Fruit fly (Drosophila melanogaster) whole organism, embryonic: ENCODE results near the gene Myo95E.

Source experiments
- CG10267 ChIP-seq: fragments of 200-800 bp; sonication (Bioruptor generic); optimal IDR thresholded peaks from 2 replicates; lab custom pipeline; 2018; ENCODE audit warnings: missing biosample characterization, mild to moderate bottlenecking, missing genetic modification characterization, moderate library complexity
- CG10979 ChIP-seq: fragments of 200-800 bp; sonication (Bioruptor generic); optimal IDR thresholded peaks from 2 replicates; lab custom pipeline; 2018; ENCODE audit warnings: missing biosample characterization, mild to moderate bottlenecking, missing genetic modification characterization, moderate library complexity
- CG11695 ChIP-seq: fragments of 200-800 bp; sonication (Bioruptor generic); IDR thresholded peaks from 3 replicates; pipeline ENCODE4 v1.3.6; 2022; ENCODE audit warnings: missing biosample characterization, missing genetic modification characterization
- CG11723 ChIP-seq: fragments of 200-800 bp; sonication (Bioruptor generic); optimal IDR thresholded peaks from 2 replicates; lab custom pipeline; 2017; ENCODE audit warnings: missing biosample characterization, mild to moderate bottlenecking, missing genetic modification characterization
- CG12071 ChIP-seq: fragments of 200-800 bp; sonication (Bioruptor generic); optimal IDR thresholded peaks from 3 replicates; lab custom pipeline; 2018; ENCODE audit warnings: missing biosample characterization, mild to moderate bottlenecking, missing genetic modification characterization
- CG12104 ChIP-seq: fragments of 200-800 bp; sonication (Bioruptor generic); optimal IDR thresholded peaks from 3 replicates; lab custom pipeline; 2016; ENCODE audit warnings: missing biosample characterization, missing genetic modification characterization
- CG12391 ChIP-seq: fragments of 200-800 bp; sonication (Bioruptor generic); optimal IDR thresholded peaks from 3 replicates; lab custom pipeline; 2018; ENCODE audit warnings: missing biosample characterization, mild to moderate bottlenecking, missing genetic modification characterization, moderate library complexity
- CG13424 ChIP-seq: fragments of 200-800 bp; sonication (Bioruptor generic); optimal IDR thresholded peaks from 2 replicates; lab custom pipeline; 2019; ENCODE audit warnings: missing biosample characterization, mild to moderate bottlenecking, missing genetic modification characterization, moderate library complexity
- CG14710 ChIP-seq: fragments of 200-800 bp; sonication (Bioruptor generic); optimal IDR thresholded peaks from 3 replicates; lab custom pipeline; 2019; ENCODE audit warnings: missing biosample characterization, mild to moderate bottlenecking, missing genetic modification characterization, moderate library complexity
- CG1602 ChIP-seq: fragments of 200-800 bp; sonication (Bioruptor generic); optimal IDR thresholded peaks from 3 replicates; lab custom pipeline; 2016; ENCODE audit warnings: missing biosample characterization, missing genetic modification characterization
- CG16863 ChIP-seq: fragments of 200-800 bp; sonication (Bioruptor generic); optimal IDR thresholded peaks from 3 replicates; lab custom pipeline; 2016; ENCODE audit warnings: missing biosample characterization, missing genetic modification characterization
- CG17385 ChIP-seq: fragments of 200-800 bp; sonication (Bioruptor generic); optimal IDR thresholded peaks from 3 replicates; lab custom pipeline; 2018; ENCODE audit warnings: missing biosample characterization, mild to moderate bottlenecking, missing genetic modification characterization
- CG18262 ChIP-seq: fragments of 200-800 bp; optimal IDR thresholded peaks from 3 replicates; lab custom pipeline; 2019; ENCODE audit warnings: missing biosample characterization, mild to moderate bottlenecking, missing genetic modification characterization, moderate library complexity
- CG3163 ChIP-seq: fragments of 200-800 bp; sonication (Bioruptor generic); optimal IDR thresholded peaks from 3 replicates; lab custom pipeline; 2016; ENCODE audit warnings: missing biosample characterization, missing genetic modification characterization
- CG4707 ChIP-seq: fragments of 200-800 bp; sonication (Bioruptor generic); optimal IDR thresholded peaks from 2 replicates; lab custom pipeline; 2018; ENCODE audit warnings: missing biosample characterization, mild to moderate bottlenecking, missing genetic modification characterization, moderate library complexity
- CG6689 ChIP-seq: fragments of 200-800 bp; sonication (Bioruptor generic); IDR thresholded peaks from 2 replicates; pipeline ENCODE4 v1.3.6; 2022; ENCODE audit warnings: missing biosample characterization, missing genetic modification characterization
- CG7357 ChIP-seq: fragments of 200-800 bp; sonication (Bioruptor generic); IDR thresholded peaks from 3 replicates; pipeline ENCODE4 v1.3.6; 2022; ENCODE audit warnings: missing biosample characterization, missing genetic modification characterization
- CG7556 ChIP-seq: fragments of 200-800 bp; sonication (Bioruptor generic); optimal IDR thresholded peaks from 2 replicates; lab custom pipeline; 2017; ENCODE audit warnings: missing biosample characterization, mild to moderate bottlenecking, missing genetic modification characterization
- CG7786 ChIP-seq: fragments of 200-800 bp; sonication (Bioruptor generic); optimal IDR thresholded peaks from 2 replicates; lab custom pipeline; 2016; ENCODE audit warnings: missing biosample characterization, missing genetic modification characterization
- CG7839 ChIP-seq: fragments of 200-800 bp; sonication (Bioruptor generic); optimal IDR thresholded peaks from 3 replicates; lab custom pipeline; 2018; ENCODE audit warnings: missing biosample characterization, mild to moderate bottlenecking, missing genetic modification characterization, moderate library complexity
- CG8290 ChIP-seq, 3 experiments: fragments of 200-800 bp; sonication (Bioruptor generic); optimal IDR thresholded peaks; 2 replicates each; lab custom pipeline; 2016 to 2019; ENCODE audit warnings: missing biosample characterization in 3 of 3, missing genetic modification characterization in 3 of 3, mild to moderate bottlenecking in 2 of 3, moderate library complexity in 1 of 3
- CG9817 ChIP-seq: fragments of 200-800 bp; sonication (Bioruptor generic); optimal IDR thresholded peaks from 2 replicates; lab custom pipeline; 2018; ENCODE audit warnings: missing biosample characterization, mild to moderate bottlenecking, missing genetic modification characterization, moderate library complexity
- Camta ChIP-seq: fragments of 200-800 bp; sonication (Bioruptor generic); optimal IDR thresholded peaks from 2 replicates; lab custom pipeline; 2016; ENCODE audit warnings: missing biosample characterization, missing genetic modification characterization
- E2f1 ChIP-seq: fragments of 200-800 bp; sonication (Bioruptor generic); IDR thresholded peaks from 2 replicates; pipeline ENCODE4 v1.3.6; 2022; ENCODE audit warnings: missing biosample characterization, missing genetic modification characterization
- H2.0 ChIP-seq: fragments of 200-800 bp; sonication (Bioruptor generic); IDR thresholded peaks from 2 replicates; pipeline ENCODE4 v1.3.6; 2022; ENCODE audit warnings: missing biosample characterization, missing genetic modification characterization
- Hr78 ChIP-seq, 2 experiments: fragments of 200-800 bp in 1 of 2; fragments of >200 bp in 1 of 2; sonication (Bioruptor generic) in 1 of 2; optimal IDR thresholded peaks; 2 replicates each; lab custom pipeline; 2017 to 2019; ENCODE audit warnings: missing biosample characterization in 2 of 2, missing genetic modification characterization in 2 of 2, mild to moderate bottlenecking in 1 of 2, moderate library complexity in 1 of 2
- MBD-R2 ChIP-seq: fragments of 200-800 bp; sonication (Bioruptor generic); IDR thresholded peaks from 2 replicates; pipeline ENCODE4 v1.3.6; 2022; ENCODE audit warnings: missing biosample characterization, missing genetic modification characterization
- MESR4 ChIP-seq: fragments of 200-800 bp; sonication (Bioruptor generic); optimal IDR thresholded peaks from 2 replicates; lab custom pipeline; 2018; ENCODE audit warnings: missing biosample characterization, mild to moderate bottlenecking, missing genetic modification characterization, moderate library complexity
- Mrtf ChIP-seq: fragments of 200-800 bp; sonication (Bioruptor generic); IDR thresholded peaks from 3 replicates; pipeline ENCODE4 v1.3.6; 2022; ENCODE audit warnings: missing biosample characterization, missing genetic modification characterization
- PHDP ChIP-seq: fragments of 200-800 bp; sonication (Bioruptor generic); optimal IDR thresholded peaks from 3 replicates; lab custom pipeline; 2018; ENCODE audit warnings: missing biosample characterization, mild to moderate bottlenecking, missing genetic modification characterization, moderate library complexity
- Rfx ChIP-seq: fragments of 200-800 bp; sonication (Bioruptor generic); IDR thresholded peaks from 2 replicates; pipeline ENCODE4 v1.3.6; 2022; ENCODE audit warnings: missing biosample characterization, missing genetic modification characterization
- danr ChIP-seq: fragments of 200-800 bp; sonication (Bioruptor generic); IDR thresholded peaks from 2 replicates; pipeline ENCODE4 v1.3.6; 2022; ENCODE audit warnings: missing biosample characterization, missing genetic modification characterization
- dmrt99B ChIP-seq: fragments of 200-800 bp; sonication (Bioruptor generic); optimal IDR thresholded peaks from 2 replicates; lab custom pipeline; 2018; ENCODE audit warnings: missing biosample characterization, mild to moderate bottlenecking, missing genetic modification characterization, moderate library complexity
- dysf ChIP-seq: fragments of 200-800 bp; sonication (Bioruptor generic); IDR thresholded peaks from 3 replicates; pipeline ENCODE4 v1.3.6; 2022; ENCODE audit warnings: missing biosample characterization, missing genetic modification characterization
- exex ChIP-seq: fragments of 200-800 bp; sonication (Bioruptor generic); optimal IDR thresholded peaks from 4 replicates; lab custom pipeline; 2018; ENCODE audit warnings: missing biosample characterization, mild to moderate bottlenecking, missing genetic modification characterization, moderate library complexity
- gce ChIP-seq: fragments of 200-800 bp; sonication (Bioruptor generic); IDR thresholded peaks from 3 replicates; pipeline ENCODE4 v1.3.6; 2022; ENCODE audit warnings: missing biosample characterization, missing genetic modification characterization
- gsb-n ChIP-seq: fragments of 200-800 bp; sonication (Bioruptor generic); optimal IDR thresholded peaks from 3 replicates; lab custom pipeline; 2018; ENCODE audit warnings: missing biosample characterization, mild to moderate bottlenecking, missing genetic modification characterization
- gt ChIP-seq: fragments of 200-800 bp; sonication (Bioruptor generic); IDR thresholded peaks from 2 replicates; pipeline ENCODE4 v1.3.6; 2022; ENCODE audit warnings: missing biosample characterization, missing genetic modification characterization
- ind ChIP-seq: fragments of 200-800 bp; sonication (Bioruptor generic); optimal IDR thresholded peaks from 3 replicates; lab custom pipeline; 2016; ENCODE audit warnings: missing biosample characterization, missing genetic modification characterization
- ken ChIP-seq: fragments of 200-800 bp; sonication (Bioruptor generic); IDR thresholded peaks from 3 replicates; pipeline ENCODE4 v1.3.6; 2022; ENCODE audit warnings: missing biosample characterization, missing genetic modification characterization
- nmo ChIP-seq: fragments of 200-800 bp; sonication (Bioruptor generic); optimal IDR thresholded peaks from 2 replicates; lab custom pipeline; 2018; ENCODE audit warnings: missing biosample characterization, mild to moderate bottlenecking, missing genetic modification characterization, moderate library complexity
- pb ChIP-seq: fragments of 200-800 bp; sonication (Bioruptor generic); optimal IDR thresholded peaks from 3 replicates; lab custom pipeline; 2016; ENCODE audit warnings: missing biosample characterization, missing genetic modification characterization
- pnt ChIP-seq: fragments of 200-800 bp; sonication (Bioruptor generic); optimal IDR thresholded peaks from 3 replicates; lab custom pipeline; 2016; ENCODE audit warnings: missing biosample characterization, missing genetic modification characterization
- sqz ChIP-seq: fragments of 200-800 bp; sonication (Bioruptor generic); optimal IDR thresholded peaks from 3 replicates; lab custom pipeline; 2018; ENCODE audit warnings: missing biosample characterization, mild to moderate bottlenecking, missing genetic modification characterization
- stc ChIP-seq: fragments of 200-800 bp; sonication (Bioruptor generic); IDR thresholded peaks from 2 replicates; pipeline ENCODE4 v1.3.6; 2022; ENCODE audit warnings: missing biosample characterization, missing genetic modification characterization
- stwl ChIP-seq: fragments of 200-800 bp; sonication (Bioruptor generic); optimal IDR thresholded peaks from 3 replicates; lab custom pipeline; 2018; ENCODE audit warnings: missing biosample characterization, mild to moderate bottlenecking, missing genetic modification characterization, moderate library complexity
- yki ChIP-seq: fragments of >200 bp; optimal IDR thresholded peaks from 3 replicates; lab custom pipeline; 2018
- z ChIP-seq: fragments of 200-800 bp; sonication (Bioruptor generic); IDR thresholded peaks from 3 replicates; pipeline ENCODE4 v1.3.6; 2022; ENCODE audit warnings: missing biosample characterization, missing genetic modification characterization

The Myo95E gene

dm6 chr3R:24206341-24207114 is 45.2 kb upstream of the Myo95E start (continued):
- TF ChIP-seq CG11695 = peak; percentile 43; the same call in 1 of the 3 replicates
- peak; percentile 22 for TF ChIP-seq CG7556 (GFP tag; lab: Kevin White, UChicago)
- peak; percentile 0 for TF ChIP-seq pb (GFP tag; lab: Kevin White, UChicago)
- peak; percentile 70 for TF ChIP-seq CG18262 (tag; lab: Kevin White, UChicago)
- TF ChIP-seq CG1602 (GFP tag; lab: Kevin White, UChicago) = no peak
- 0 out of 2 replicates have a peak, but pooled peaks have one; percentile 21 for TF ChIP-seq stc (GFP tag; lab: Robert Waterston, UW)
- TF ChIP-seq PHDP (tag; lab: Kevin White, UChicago) = peak; percentile 40
- TF ChIP-seq Camta (GFP tag; lab: Kevin White, UChicago) = peak; percentile 1
- TF ChIP-seq H2.0 = peak; percentile 47; the same call in 1 of the 2 replicates
- peak; percentile 16 for TF ChIP-seq CG11723 (GFP tag; lab: Kevin White, UChicago)
- peak; percentile 38 for TF ChIP-seq danr (GFP tag; lab: Robert Waterston, UW)
- peak; percentile 52 for TF ChIP-seq CG6689 (GFP tag; lab: Robert Waterston, UW)
- TF ChIP-seq CG10979 (tag; lab: Kevin White, UChicago) = peak; percentile 55
- TF ChIP-seq nmo (GFP tag; lab: Kevin White, UChicago) = peak; percentile 64
- TF ChIP-seq CG16863 (GFP tag; lab: Kevin White, UChicago) = peak; percentile 4
- peak in 1 of 2 experiments; percentile 36 for TF ChIP-seq Hr78 (GFP tag; optimal IDR thresholded peaks at IDR 0.05; lab: Kevin White, UChicago)
- TF ChIP-seq exex (tag; lab: Kevin White, UChicago) = no peak
- peak; percentile 49 for TF ChIP-seq CG9817 (tag; lab: Kevin White, UChicago)
- no peak for TF ChIP-seq z
- TF ChIP-seq dysf (GFP tag; lab: Robert Waterston, UW) = peak; percentile 70
- TF ChIP-seq CG14710 (tag; lab: Kevin White, UChicago) = peak; percentile 41
- peak; percentile 85 for TF ChIP-seq dmrt99B
- TF ChIP-seq MBD-R2 (GFP tag; lab: Robert Waterston, UW) = no peak
- TF ChIP-seq E2f1 = 0 out of 2 replicates have a peak, but pooled peaks have one; percentile 28
- peak; percentile 34 for TF ChIP-seq gsb-n (tag; lab: Kevin White, UChicago)
- TF ChIP-seq CG10267 (tag; lab: Kevin White, UChicago) = peak; percentile 41
- TF ChIP-seq CG13424 (tag; lab: Kevin White, UChicago) = peak; percentile 81
- TF ChIP-seq MESR4 (GFP tag; lab: Kevin White, UChicago) = no peak
- TF ChIP-seq gt = no peak
- no peak for TF ChIP-seq yki
- peak; percentile 55 for TF ChIP-seq CG12391
- TF ChIP-seq ken (GFP tag; lab: Robert Waterston, UW) = peak; percentile 68
- TF ChIP-seq CG12071 (GFP tag; lab: Kevin White, UChicago) = peak; percentile 41
- peak; percentile 66 for TF ChIP-seq CG7839 (tag; lab: Kevin White, UChicago)
- TF ChIP-seq gce (GFP tag; lab: Robert Waterston, UW) = peak; percentile 61; the same call in 1 of the 3 replicates
- no peak for TF ChIP-seq CG7786
- TF ChIP-seq stwl = no peak
- 0 out of 3 replicates have a peak, but pooled peaks have one; percentile 36 for TF ChIP-seq CG7357
- TF ChIP-seq CG8290 (GFP tag; optimal IDR thresholded peaks at IDR 0.05; lab: Kevin White, UChicago) = no peak
- TF ChIP-seq CG8290 (tag; optimal IDR thresholded peaks at IDR 0.05; lab: Kevin White, UChicago) = peak in 1 of 2 experiments; percentile 65
- TF ChIP-seq pnt (GFP tag; lab: Kevin White, UChicago) = peak; percentile 40
- TF ChIP-seq CG4707 = peak; percentile 47
- TF ChIP-seq Mrtf (GFP tag; lab: Robert Waterston, UW) = peak; percentile 55; the same call in 2 of the 3 replicates
- TF ChIP-seq Rfx = 0 out of 2 replicates have a peak, but pooled peaks have one; percentile 26
- TF ChIP-seq ind = peak; percentile 15
- TF ChIP-seq CG3163 (GFP tag; lab: Kevin White, UChicago) = no peak
- TF ChIP-seq sqz (GFP tag; lab: Kevin White, UChicago) = peak; percentile 90
- peak; percentile 60 for TF ChIP-seq CG17385 (GFP tag; lab: Kevin White, UChicago)
- peak; percentile 16 for TF ChIP-seq CG12104 (GFP tag; lab: Kevin White, UChicago)
